Worm (Caenorhabditis elegans): ENCODE data around the gene prmt-5.

Gene prmt-5

ce11 chrIII:5241854-5242253, 11.5 kb downstream of the prmt-5 start:
- no peak for TF ChIP-seq ceh-22 (tag; optimal IDR thresholded peaks at IDR 0.05)
- no peak for TF ChIP-seq dve-1 (tag; optimal IDR thresholded peaks at IDR 0.05)
- no peak for TF ChIP-seq fax-1 (tag; optimal IDR thresholded peaks at IDR 0.05)
- TF ChIP-seq che-1 (tag; optimal IDR thresholded peaks at IDR 0.05): no peak
- TF ChIP-seq ceh-19 (GFP tag; optimal IDR thresholded peaks at IDR 0.05): no peak
- TF ChIP-seq lim-6 (tag; optimal IDR thresholded peaks at IDR 0.05): no peak

ce11 chrIII:5244539-5244938, 14.2 kb downstream of the prmt-5 start, which contains the start of gene cnd-1:
TSS of gene cnd-1 (minus strand) at chrIII:5244639.
- TF ChIP-seq ahr-1 (tag; optimal IDR thresholded peaks at IDR 0.05) (no peak), rnt-1 (tag; optimal IDR thresholded peaks at IDR 0.05) (no peak), ceh-18 (tag; optimal IDR thresholded peaks at IDR 0.05) (no peak), ceh-14 (tag; optimal IDR thresholded peaks at IDR 0.05) (no peak), nfya-1 (tag; optimal IDR thresholded peaks at IDR 0.05) (no peak), fkh-6 (tag; optimal IDR thresholded peaks at IDR 0.05) (no peak), hlh-15 (tag; optimal IDR thresholded peaks at IDR 0.05) (no peak), elt-2 (tag; optimal IDR thresholded peaks at IDR 0.05) (no peak), mec-3 (tag; optimal IDR thresholded peaks at IDR 0.05; ENCODE audit: borderline replicate concordance) (no peak)

- TF ChIP-seq lin-11 (tag; optimal IDR thresholded peaks at IDR 0.05): no peak
- TF ChIP-seq dmd-4 (tag; optimal IDR thresholded peaks at IDR 0.05; ENCODE audit: borderline replicate concordance): no peak
- TF ChIP-seq K09A11.1 (tag; optimal IDR thresholded peaks at IDR 0.05; ENCODE audit: insufficient read depth): no peak
- TF ChIP-seq ceh-34 (tag; optimal IDR thresholded peaks at IDR 0.05): no peak
- TF ChIP-seq syd-9 (tag; optimal IDR thresholded peaks at IDR 0.05): no peak
- TF ChIP-seq ceh-6 (GFP tag; optimal IDR thresholded peaks at IDR 0.05): no peak
- TF ChIP-seq nhr-232 (tag; optimal IDR thresholded peaks at IDR 0.05): no peak
- TF ChIP-seq unc-55 (GFP tag; optimal IDR thresholded peaks at IDR 0.05): no peak
- TF ChIP-seq unc-42 (tag; optimal IDR thresholded peaks at IDR 0.05): no peak
- no peak for TF ChIP-seq ceh-14 (tag; optimal IDR thresholded peaks at IDR 0.05)
- TF ChIP-seq F13H6.1 (tag; optimal IDR thresholded peaks at IDR 0.05): no peak
- no peak for TF ChIP-seq fkh-10 (GFP tag; optimal IDR thresholded peaks at IDR 0.05)
- TF ChIP-seq ceh-9 (tag; optimal IDR thresholded peaks at IDR 0.05): no peak
Measured at ce11 chrIII:5245067-5245466, 14.7 kb downstream of the prmt-5 start.

- TF ChIP-seq ttx-3 (tag; optimal IDR thresholded peaks at IDR 0.05): no peak
- TF ChIP-seq elt-2 (tag; optimal IDR thresholded peaks at IDR 0.05): no peak
- no peak for TF ChIP-seq dmd-4 (tag; optimal IDR thresholded peaks at IDR 0.05; ENCODE audit: borderline replicate concordance)
- no peak for TF ChIP-seq pag-3 (tag; optimal IDR thresholded peaks at IDR 0.05; ENCODE audit: borderline replicate concordance)
- TF ChIP-seq hlh-8 (tag; optimal IDR thresholded peaks at IDR 0.05): no peak
- no peak for TF ChIP-seq K09A11.1 (tag; optimal IDR thresholded peaks at IDR 0.05; ENCODE audit: insufficient read depth)
Measured at ce11 chrIII:5248706-5249105, 18.4 kb downstream of the prmt-5 start.

ce11 chrIII:5254108-5254507, 23.8 kb downstream of the prmt-5 start, which contains the start of the genes sumv-1 and gop-1:
TSS of gene sumv-1 (minus strand) at chrIII:5254187.
TSS of gene gop-1 (plus strand) at chrIII:5254438.
- TF ChIP-seq hlh-8 (tag; optimal IDR thresholded peaks at IDR 0.05) (no peak), unc-42 (tag; optimal IDR thresholded peaks at IDR 0.05) (peak; percentile 19), elt-2 (tag; optimal IDR thresholded peaks at IDR 0.05) (no peak)

ce11 chrIII:5258918-5259317, 28.6 kb downstream of the prmt-5 start, which contains the start of gene gop-2:
TSS of gene gop-2 (plus strand) at chrIII:5259023.
- TF ChIP-seq ceh-48 (tag; optimal IDR thresholded peaks at IDR 0.05): no peak
- no peak for TF ChIP-seq ref-2 (tag; optimal IDR thresholded peaks at IDR 0.05)
- no peak for TF ChIP-seq fax-1 (tag; optimal IDR thresholded peaks at IDR 0.05)
- TF ChIP-seq K02D7.2 (tag; optimal IDR thresholded peaks at IDR 0.05): no peak
- TF ChIP-seq C38D4.7 (GFP tag; optimal IDR thresholded peaks at IDR 0.05): no peak
- no peak for TF ChIP-seq nhr-11 (tag; optimal IDR thresholded peaks at IDR 0.05)
- TF ChIP-seq ceh-31 (tag; optimal IDR thresholded peaks at IDR 0.05): no peak
- no peak for TF ChIP-seq tbx-2 (tag; optimal IDR thresholded peaks at IDR 0.05)
- TF ChIP-seq ceh-19 (GFP tag; optimal IDR thresholded peaks at IDR 0.05): no peak
- TF ChIP-seq nhr-232 (tag; optimal IDR thresholded peaks at IDR 0.05): no peak
- TF ChIP-seq ttx-3 (tag; optimal IDR thresholded peaks at IDR 0.05): no peak
- TF ChIP-seq dmd-4 (tag; optimal IDR thresholded peaks at IDR 0.05; ENCODE audit: borderline replicate concordance): no peak
- no peak for TF ChIP-seq C08G9.2 (tag; optimal IDR thresholded peaks at IDR 0.05)
- TF ChIP-seq unc-55 (GFP tag; optimal IDR thresholded peaks at IDR 0.05): no peak
- TF ChIP-seq pat-9 (tag; optimal IDR thresholded peaks at IDR 0.05): no peak
- no peak for TF ChIP-seq Y22D7AL.16 (tag; optimal IDR thresholded peaks at IDR 0.05)
- TF ChIP-seq ztf-16 (tag; optimal IDR thresholded peaks at IDR 0.05): no peak
